Worm (Caenorhabditis elegans) whole organism, L3 larva: ENCODE results near the gene C27D6.11.
A peak's percentile ranks its signal among the peaks of the same experiment; 100 is the strongest.

Experiments
- R02D3.7 ChIP-seq: fragments of 150-350 bp; optimal IDR thresholded peaks from 2 replicates; lab custom pipeline; 2014; ENCODE audit warnings: missing biosample characterization, missing genetic modification characterization
- ZK546.5 ChIP-seq: sonication (generic microtip); optimal IDR thresholded peaks from 2 replicates; lab custom pipeline; 2017; ENCODE audit warnings: missing biosample characterization, missing genetic modification characterization
- aly-2 ChIP-seq: fragments of 150-350 bp; optimal IDR thresholded peaks from 2 replicates; lab custom pipeline; 2014; ENCODE audit warnings: missing biosample characterization, missing genetic modification characterization
- ama-1 ChIP-seq: fragments of 150-350 bp; optimal IDR thresholded peaks from 2 replicates; lab custom pipeline; 2018
- ceh-28 ChIP-seq: fragments of 150-350 bp; optimal IDR thresholded peaks from 2 replicates; lab custom pipeline; 2014; ENCODE audit warnings: missing biosample characterization, missing genetic modification reagents, missing genetic modification characterization
- ceh-9 ChIP-seq: sonication (generic microtip); optimal IDR thresholded peaks from 2 replicates; lab custom pipeline; 2018; ENCODE audit warnings: missing biosample characterization, missing genetic modification characterization
- egl-27 ChIP-seq: sonication (generic microtip); optimal IDR thresholded peaks from 4 replicates; lab custom pipeline; 2017; ENCODE audit warnings: missing biosample characterization, missing genetic modification reagents, missing genetic modification characterization
- egl-5 ChIP-seq: fragments of 150-350 bp; optimal IDR thresholded peaks from 2 replicates; lab custom pipeline; 2017; ENCODE audit warnings: missing biosample characterization, missing genetic modification reagents, missing genetic modification characterization, inconsistent platforms
- elt-1 ChIP-seq: fragments of 150-350 bp; optimal IDR thresholded peaks from 2 replicates; lab custom pipeline; 2014; ENCODE audit warnings: missing biosample characterization, missing genetic modification characterization
- elt-2 ChIP-seq: sonication (generic microtip); optimal IDR thresholded peaks from 2 replicates; lab custom pipeline; 2016; ENCODE audit warnings: missing genetic modification reagents, mild to moderate bottlenecking, missing genetic modification characterization, missing compliant biosample characterization
- elt-3 ChIP-seq, 3 experiments: fragments of 150-350 bp in 1 of 3; sonication (generic microtip) in 2 of 3; optimal IDR thresholded peaks; 2 replicates in 2 of 3; 4 replicates in 1 of 3; lab custom pipeline; 2014 to 2017; ENCODE audit warnings: missing biosample characterization in 3 of 3, missing genetic modification characterization in 3 of 3
- fkh-10 ChIP-seq: sonication (generic microtip); optimal IDR thresholded peaks from 2 replicates; lab custom pipeline; 2017; ENCODE audit warnings: missing biosample characterization, missing genetic modification reagents, missing genetic modification characterization
- fos-1 ChIP-seq: fragments of 150-350 bp; optimal IDR thresholded peaks from 2 replicates; lab custom pipeline; 2014; ENCODE audit warnings: missing biosample characterization, missing genetic modification characterization
- hmg-11 ChIP-seq: sonication (generic microtip); optimal IDR thresholded peaks from 2 replicates; lab custom pipeline; 2016; ENCODE audit warnings: missing genetic modification characterization, missing compliant biosample characterization
- jun-1 ChIP-seq: fragments of 150-350 bp; optimal IDR thresholded peaks from 2 replicates; lab custom pipeline; 2014; ENCODE audit warnings: missing biosample characterization, missing genetic modification reagents, missing genetic modification characterization
- lin-15B ChIP-seq: fragments of 150-350 bp; optimal IDR thresholded peaks from 2 replicates; lab custom pipeline; 2014; ENCODE audit warnings: missing biosample characterization, missing genetic modification characterization
- lin-39 ChIP-seq: fragments of 150-350 bp; optimal IDR thresholded peaks from 2 replicates; lab custom pipeline; 2018; ENCODE audit warnings: missing biosample characterization, missing genetic modification reagents, missing genetic modification characterization
- lsy-12 ChIP-seq: sonication (generic microtip); optimal IDR thresholded peaks from 2 replicates; lab custom pipeline; 2016; ENCODE audit warnings: mild to moderate bottlenecking, missing genetic modification characterization, missing compliant biosample characterization
- mdl-1 ChIP-seq: fragments of 150-350 bp; optimal IDR thresholded peaks from 2 replicates; lab custom pipeline; 2014; ENCODE audit warnings: missing biosample characterization, missing genetic modification characterization
- nfya-1 ChIP-seq: sonication (generic microtip); optimal IDR thresholded peaks from 2 replicates; lab custom pipeline; 2017; ENCODE audit warnings: missing genetic modification characterization, mild to moderate bottlenecking, missing compliant biosample characterization, antibody characterized with exemption, moderate library complexity; ENCODE audit not compliant: insufficient read depth
- nhr-11 ChIP-seq: fragments of 150-350 bp; optimal IDR thresholded peaks from 2 replicates; lab custom pipeline; 2014; ENCODE audit warnings: missing biosample characterization, missing genetic modification characterization
- nhr-12 ChIP-seq: fragments of 150-350 bp; optimal IDR thresholded peaks from 2 replicates; lab custom pipeline; 2014; ENCODE audit warnings: missing biosample characterization, missing genetic modification characterization
- nhr-23 ChIP-seq: fragments of 150-350 bp; optimal IDR thresholded peaks from 2 replicates; lab custom pipeline; 2014; ENCODE audit warnings: missing biosample characterization, missing genetic modification reagents, missing genetic modification characterization
- nhr-25 ChIP-seq: sonication (generic microtip); optimal IDR thresholded peaks from 2 replicates; lab custom pipeline; 2017; ENCODE audit warnings: missing biosample characterization, missing genetic modification characterization
- nhr-43 ChIP-seq: sonication (generic microtip); optimal IDR thresholded peaks from 2 replicates; lab custom pipeline; 2016; ENCODE audit warnings: mild to moderate bottlenecking, missing genetic modification characterization, missing compliant biosample characterization; ENCODE audit not compliant: poor library complexity, severe bottlenecking
- nhr-76 ChIP-seq: fragments of 150-350 bp; sonication (generic microtip); optimal IDR thresholded peaks from 5 replicates; lab custom pipeline; 2014; ENCODE audit warnings: missing biosample characterization, missing genetic modification characterization
- pha-4 ChIP-seq: fragments of 150-350 bp; optimal IDR thresholded peaks from 2 replicates; lab custom pipeline; 2014; ENCODE audit warnings: missing biosample characterization, missing genetic modification reagents, missing genetic modification characterization
- pqm-1 ChIP-seq: fragments of 150-350 bp; optimal IDR thresholded peaks from 2 replicates; lab custom pipeline; 2017; ENCODE audit warnings: missing biosample characterization, missing genetic modification characterization, inconsistent platforms
- skn-1 ChIP-seq: fragments of 150-350 bp; optimal IDR thresholded peaks from 2 replicates; lab custom pipeline; 2014; ENCODE audit warnings: missing biosample characterization, missing genetic modification characterization
- snpc-4 ChIP-seq: fragments of 150-350 bp; optimal IDR thresholded peaks from 2 replicates; lab custom pipeline; 2014; ENCODE audit warnings: missing biosample characterization, missing genetic modification characterization
- tbx-2 ChIP-seq: sonication (generic microtip); optimal IDR thresholded peaks from 2 replicates; lab custom pipeline; 2016; ENCODE audit warnings: mild to moderate bottlenecking, missing genetic modification characterization, missing compliant biosample characterization
- unc-62 ChIP-seq: fragments of 150-350 bp; sonication (generic microtip); optimal IDR thresholded peaks from 4 replicates; lab custom pipeline; 2014; ENCODE audit warnings: missing biosample characterization, missing genetic modification reagents, missing genetic modification characterization
- zag-1 ChIP-seq: fragments of 150-350 bp; optimal IDR thresholded peaks from 2 replicates; lab custom pipeline; 2014; ENCODE audit warnings: missing biosample characterization, missing genetic modification characterization
- ztf-11 ChIP-seq: fragments of 150-350 bp; optimal IDR thresholded peaks from 2 replicates; lab custom pipeline; 2014; ENCODE audit warnings: missing biosample characterization, missing genetic modification characterization
- ztf-4 ChIP-seq: fragments of 150-350 bp; optimal IDR thresholded peaks from 2 replicates; lab custom pipeline; 2014; ENCODE audit warnings: missing biosample characterization, missing genetic modification characterization

C27D6.11 gene

DNA sequence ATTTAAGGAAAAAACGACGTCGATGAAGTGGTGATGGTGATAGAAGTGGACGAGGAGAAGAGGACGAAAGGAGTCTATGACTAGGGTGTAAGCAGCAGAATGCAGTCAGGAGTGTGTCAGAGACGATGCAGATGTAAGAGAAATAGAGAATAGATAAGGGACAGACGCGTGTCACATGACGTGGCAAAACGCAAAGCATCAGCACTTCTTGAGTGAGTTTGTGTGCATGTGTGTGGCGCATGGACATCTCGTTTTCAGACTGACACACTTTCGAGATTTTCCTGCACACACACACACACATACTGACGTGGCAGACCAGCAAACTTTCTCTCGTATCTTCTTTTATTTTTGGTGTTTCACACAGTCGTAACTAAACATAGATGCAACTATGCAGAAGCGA lies 21.4 kb upstream of the C27D6.11 start:
- TF ChIP-seq lsy-12 (tag; lab: Kevin White, UChicago) (no peak), pqm-1 (tag; lab: Kevin White, UChicago) (peak; percentile 89), pha-4 (tag; lab: Kevin White, UChicago) (peak; percentile 48), fos-1 (tag; lab: Kevin White, UChicago) (no peak), snpc-4 (peak; percentile 20), ZK546.5 (tag; lab: Kevin White, UChicago) (no peak), nhr-11 (tag; lab: Kevin White, UChicago) (no peak), aly-2 (no peak), hmg-11 (tag; lab: Kevin White, UChicago) (peak; percentile 44), ceh-28 (peak; percentile 11), egl-27 (tag; lab: Kevin White, UChicago) (no peak), ztf-11 (no peak), nhr-76 (tag; lab: Kevin White, UChicago) (no peak), nhr-25 (tag; lab: Kevin White, UChicago) (peak; percentile 51), ama-1 (lab: Kevin White, UChicago) (peak; percentile 39), nfya-1 (peak; percentile 71), skn-1 (tag; lab: Kevin White, UChicago) (peak; percentile 75), jun-1 (tag; lab: Kevin White, UChicago) (peak; percentile 30), nhr-23 (tag; lab: Kevin White, UChicago) (peak; percentile 18), tbx-2 (tag; lab: Kevin White, UChicago) (no peak), elt-2 (tag; lab: Kevin White, UChicago) (peak; percentile 99), elt-1 (peak; percentile 15), nhr-12 (tag; lab: Kevin White, UChicago) (no peak), nhr-43 (tag; lab: Kevin White, UChicago) (peak; percentile 68), lin-39 (tag; lab: Kevin White, UChicago) (peak; percentile 30)

DNA sequence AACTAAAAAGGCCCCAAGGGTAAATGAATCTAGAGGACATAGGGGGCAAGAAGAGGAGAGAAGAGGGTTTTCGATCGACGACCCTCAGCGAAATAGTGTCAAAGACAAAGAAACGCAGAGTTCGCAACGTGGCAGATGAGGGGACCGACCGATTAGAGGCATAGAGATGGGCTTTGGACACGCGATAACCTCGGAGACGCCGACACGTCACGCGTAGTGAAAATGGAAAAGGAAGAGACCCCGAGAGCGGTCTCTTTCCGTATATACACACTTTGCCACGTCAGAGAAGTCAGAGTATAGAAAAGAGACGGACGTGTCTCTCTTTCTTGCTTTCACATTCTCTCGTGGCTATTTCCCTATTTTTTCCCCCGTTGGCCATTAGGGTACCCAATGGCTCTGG lies 20.5 kb upstream of the C27D6.11 start:
- TF ChIP-seq elt-3 (tag; optimal IDR thresholded peaks at IDR 0.05; lab: Kevin White, UChicago) (no peak), pqm-1 (tag; lab: Kevin White, UChicago) (no peak), nhr-25 (tag; lab: Kevin White, UChicago) (peak; percentile 56), pha-4 (tag; lab: Kevin White, UChicago) (peak; percentile 28), tbx-2 (tag; lab: Kevin White, UChicago) (peak; percentile 71), hmg-11 (tag; lab: Kevin White, UChicago) (peak; percentile 49), fkh-10 (GFP tag; lab: Kevin White, UChicago) (peak; percentile 40), ceh-9 (tag; lab: Kevin White, UChicago) (no peak), lsy-12 (tag; lab: Kevin White, UChicago) (peak; percentile 56), nhr-23 (tag; lab: Kevin White, UChicago) (peak; percentile 49), nhr-76 (tag; lab: Kevin White, UChicago) (peak; percentile 34), R02D3.7 (tag; lab: Kevin White, UChicago) (no peak), ceh-28 (peak; percentile 38), nhr-43 (tag; lab: Kevin White, UChicago) (peak; percentile 63), jun-1 (tag; lab: Kevin White, UChicago) (peak; percentile 59), unc-62 (peak; percentile 60), nfya-1 (peak; percentile 73), ZK546.5 (tag; lab: Kevin White, UChicago) (no peak), zag-1 (tag; lab: Kevin White, UChicago) (no peak), ztf-4 (tag; lab: Kevin White, UChicago) (peak; percentile 46), elt-1 (peak; percentile 52), egl-5 (tag; lab: Kevin White, UChicago) (peak; percentile 63), elt-2 (tag; lab: Kevin White, UChicago) (peak; percentile 61), lin-15B (tag; lab: Kevin White, UChicago) (peak; percentile 37), lin-39 (tag; lab: Kevin White, UChicago) (peak; percentile 71), mdl-1 (tag; lab: Kevin White, UChicago) (peak; percentile 62), snpc-4 (peak; percentile 37)

DNA sequence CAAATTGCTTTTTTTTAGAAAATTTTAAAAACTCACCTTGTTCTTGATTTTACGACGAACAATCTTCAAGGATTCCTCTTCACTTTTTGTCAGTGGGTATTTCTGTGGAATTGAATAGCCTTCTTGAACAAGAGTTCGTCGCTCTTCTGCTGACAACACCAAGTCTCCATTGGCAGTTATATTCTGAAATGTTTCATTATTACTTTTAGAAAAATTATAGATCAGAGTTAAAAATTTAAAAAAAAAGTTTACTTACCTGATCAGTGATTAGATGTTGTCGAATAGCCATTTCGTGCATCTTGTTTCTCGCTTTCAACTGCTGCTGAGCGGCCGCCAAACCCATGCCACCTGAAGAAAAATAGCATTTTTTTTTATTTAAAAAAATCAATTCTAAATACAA lies 19.3 kb upstream of the C27D6.11 start:
- no peak for TF ChIP-seq nhr-43 (tag; lab: Kevin White, UChicago)
- TF ChIP-seq ztf-11: no peak
- TF ChIP-seq nhr-25 (tag; lab: Kevin White, UChicago): no peak
- TF ChIP-seq ama-1 (lab: Kevin White, UChicago): peak; percentile 48
- TF ChIP-seq unc-62: no peak
